Worm (Caenorhabditis elegans) whole organism, L4 larva: ENCODE results near the gene D2096.9.

Experiments
- F26F4.8 ChIP-seq: fragments of 200-800 bp; sonication (Bioruptor generic); conservative IDR thresholded peaks from 2 replicates; pipeline ENCODE4 v1.3.6; 2022; ENCODE audit warnings: missing genetic modification characterization, missing compliant biosample characterization
- F44E2.7 ChIP-seq: fragments of 200-800 bp; sonication (Bioruptor generic); IDR thresholded peaks from 2 replicates; pipeline ENCODE4 v2.1.2; 2022; ENCODE audit warnings: missing genetic modification characterization, missing compliant biosample characterization
- F49E8.2 ChIP-seq: sonication (generic microtip); optimal IDR thresholded peaks from 2 replicates; lab custom pipeline; 2016; ENCODE audit warnings: missing compliant biosample characterization, mild to moderate bottlenecking, missing genetic modification characterization, borderline replicate concordance
- T20F7.1 ChIP-seq: fragments of 200-800 bp; sonication (Bioruptor generic); optimal IDR thresholded peaks from 2 replicates; lab custom pipeline; 2018; ENCODE audit warnings: mild to moderate bottlenecking, missing genetic modification characterization, missing compliant biosample characterization
- Y105C5A.15 ChIP-seq: fragments of 200-800 bp; sonication (Bioruptor generic); IDR thresholded peaks from 2 replicates; pipeline ENCODE4 v1.3.6; 2022; ENCODE audit warnings: missing genetic modification characterization, missing compliant biosample characterization
- Y5F2A.4 ChIP-seq: fragments of 200-800 bp; sonication (Bioruptor generic); optimal IDR thresholded peaks from 2 replicates; lab custom pipeline; 2018; ENCODE audit warnings: mild to moderate bottlenecking, missing genetic modification characterization, missing compliant biosample characterization
- ZK337.2 ChIP-seq: fragments of 200-800 bp; sonication (Bioruptor generic); IDR thresholded peaks from 2 replicates; pipeline ENCODE4 v1.3.6; 2022; ENCODE audit warnings: missing genetic modification reagents, missing genetic modification characterization, missing compliant biosample characterization
- ama-1 ChIP-seq: fragments of 150-350 bp; optimal IDR thresholded peaks from 2 replicates; lab custom pipeline; 2014; ENCODE audit warnings: inconsistent platforms, mixed read lengths
- arid-1 ChIP-seq: fragments of 200-800 bp; sonication (Bioruptor generic); conservative IDR thresholded peaks from 2 replicates; pipeline ENCODE4 v1.3.6; 2022; ENCODE audit warnings: missing genetic modification reagents, missing genetic modification characterization, missing compliant biosample characterization
- ceh-20 ChIP-seq: fragments of 200-800 bp; sonication (Bioruptor generic); IDR thresholded peaks from 2 replicates; pipeline ENCODE4 v1.3.6; 2022; ENCODE audit warnings: missing genetic modification reagents, missing genetic modification characterization, missing compliant biosample characterization
- ceh-32 ChIP-seq: sonication (generic microtip); optimal IDR thresholded peaks from 2 replicates; lab custom pipeline; 2016; ENCODE audit warnings: mild to moderate bottlenecking, missing genetic modification characterization, missing compliant biosample characterization; ENCODE audit not compliant: poor library complexity
- ces-1 ChIP-seq: fragments of 150-350 bp; sonication (generic microtip); optimal IDR thresholded peaks from 4 replicates; lab custom pipeline; 2014; ENCODE audit warnings: missing biosample characterization, missing genetic modification reagents, missing genetic modification characterization
- cey-2 ChIP-seq: sonication (generic microtip); optimal IDR thresholded peaks from 3 replicates; lab custom pipeline; 2017; ENCODE audit warnings: missing genetic modification characterization, mild to moderate bottlenecking, missing compliant biosample characterization, antibody characterized with exemption, borderline replicate concordance; ENCODE audit not compliant: insufficient read depth
- ctbp-1 ChIP-seq: fragments of 200-800 bp; sonication (Bioruptor generic); IDR thresholded peaks from 2 replicates; pipeline ENCODE4 v1.3.6; 2022; ENCODE audit warnings: missing genetic modification reagents, missing genetic modification characterization, missing compliant biosample characterization
- daf-16 ChIP-seq, 3 experiments: sonication (generic microtip); optimal IDR thresholded peaks; 2 replicates each; lab custom pipeline; 2016 to 2017; ENCODE audit warnings: missing genetic modification characterization in 3 of 3, missing genetic modification reagents in 3 of 3, mild to moderate bottlenecking in 2 of 3, missing compliant biosample characterization in 2 of 3, missing biosample characterization in 1 of 3, moderate library complexity in 1 of 3
- daf-8 ChIP-seq: fragments of 200-800 bp; sonication (Bioruptor generic); IDR thresholded peaks from 2 replicates; pipeline ENCODE4 v1.3.6; 2022; ENCODE audit warnings: missing genetic modification characterization, missing compliant biosample characterization
- dmd-9 ChIP-seq: fragments of 200-800 bp; sonication (Bioruptor generic); IDR thresholded peaks from 2 replicates; pipeline ENCODE4 v1.3.6; 2022; ENCODE audit warnings: missing genetic modification reagents, missing genetic modification characterization, missing compliant biosample characterization
- dpl-1 ChIP-seq: fragments of 150-350 bp; optimal IDR thresholded peaks from 2 replicates; lab custom pipeline; 2014; ENCODE audit warnings: missing biosample characterization, missing genetic modification reagents, missing genetic modification characterization
- fkh-10 ChIP-seq: fragments of 150-350 bp; optimal IDR thresholded peaks from 2 replicates; lab custom pipeline; 2014; ENCODE audit warnings: missing biosample characterization, missing genetic modification reagents, missing genetic modification characterization
- fos-1 ChIP-seq: fragments of 150-350 bp; optimal IDR thresholded peaks from 2 replicates; lab custom pipeline; 2014; ENCODE audit warnings: missing biosample characterization, missing genetic modification characterization
- gei-8 ChIP-seq: fragments of 200-800 bp; sonication (Bioruptor generic); optimal IDR thresholded peaks from 2 replicates; lab custom pipeline; 2018; ENCODE audit warnings: mild to moderate bottlenecking, missing genetic modification characterization, missing compliant biosample characterization
- hlh-30 ChIP-seq: sonication (generic microtip); optimal IDR thresholded peaks from 2 replicates; lab custom pipeline; 2017; ENCODE audit warnings: antibody characterized with exemption, mild to moderate bottlenecking, missing genetic modification characterization, missing compliant biosample characterization; ENCODE audit not compliant: insufficient read depth
- jun-1 ChIP-seq: fragments of 150-350 bp; optimal IDR thresholded peaks from 2 replicates; lab custom pipeline; 2014; ENCODE audit warnings: missing biosample characterization, missing genetic modification reagents, missing genetic modification characterization
- lin-1 ChIP-seq: fragments of 200-800 bp; sonication (Bioruptor generic); IDR thresholded peaks from 2 replicates; pipeline ENCODE4 v1.3.6; 2022; ENCODE audit warnings: missing genetic modification reagents, missing genetic modification characterization, missing compliant biosample characterization
- lin-13 ChIP-seq: fragments of 150-350 bp; optimal IDR thresholded peaks from 2 replicates; lab custom pipeline; 2014; ENCODE audit warnings: missing biosample characterization, missing genetic modification reagents, missing genetic modification characterization
- lin-38 ChIP-seq: fragments of 200-800 bp; sonication (Bioruptor generic); IDR thresholded peaks from 2 replicates; pipeline ENCODE4 v1.3.6; 2022; ENCODE audit warnings: missing genetic modification reagents, missing genetic modification characterization, missing compliant biosample characterization
- lin-39 ChIP-seq: fragments of 150-350 bp; optimal IDR thresholded peaks from 2 replicates; lab custom pipeline; 2014; ENCODE audit warnings: missing biosample characterization, missing genetic modification reagents, missing genetic modification characterization
- lir-3 ChIP-seq: sonication (generic microtip); optimal IDR thresholded peaks from 2 replicates; lab custom pipeline; 2016; ENCODE audit warnings: mild to moderate bottlenecking, missing genetic modification characterization, missing compliant biosample characterization
- lsy-2 ChIP-seq, 2 experiments: fragments of 150-350 bp in 1 of 2; sonication (generic microtip) in 1 of 2; optimal IDR thresholded peaks; 2 replicates each; lab custom pipeline; 2014 to 2017; ENCODE audit warnings: missing biosample characterization in 2 of 2, missing genetic modification characterization in 2 of 2
- madf-5 ChIP-seq, 2 experiments: fragments of 200-800 bp; sonication (Bioruptor generic); IDR thresholded peaks; 2 replicates each; pipeline ENCODE4 v1.3.6; 2022; ENCODE audit warnings: missing compliant biosample characterization in 2 of 2, missing genetic modification characterization in 2 of 2
- mdt-29 ChIP-seq: fragments of 200-800 bp; sonication (Bioruptor generic); IDR thresholded peaks from 2 replicates; pipeline ENCODE4 v1.3.6; 2022; ENCODE audit warnings: missing genetic modification reagents, missing genetic modification characterization, missing compliant biosample characterization
- mep-1 ChIP-seq: fragments of 150-350 bp; sonication (generic microtip); optimal IDR thresholded peaks from 3 replicates; lab custom pipeline; 2014; ENCODE audit warnings: missing biosample characterization, missing genetic modification characterization
- mes-2 ChIP-seq: sonication (generic microtip); optimal IDR thresholded peaks from 2 replicates; lab custom pipeline; 2016; ENCODE audit warnings: missing genotype, mild to moderate bottlenecking, missing genetic modification characterization, missing compliant biosample characterization; ENCODE audit not compliant: poor library complexity, severe bottlenecking
- mxl-2 ChIP-seq: fragments of 200-800 bp; sonication (Bioruptor generic); conservative IDR thresholded peaks from 2 replicates; pipeline ENCODE4 v1.3.6; 2022; ENCODE audit warnings: missing genetic modification reagents, missing genetic modification characterization, missing compliant biosample characterization
- mxl-3 ChIP-seq: fragments of 200-800 bp; sonication (Bioruptor generic); optimal IDR thresholded peaks from 2 replicates; lab custom pipeline; 2018; ENCODE audit warnings: mild to moderate bottlenecking, missing genetic modification characterization, missing compliant biosample characterization
- nhr-10 ChIP-seq: fragments of 150-350 bp; optimal IDR thresholded peaks from 2 replicates; lab custom pipeline; 2014; ENCODE audit warnings: missing biosample characterization, missing genetic modification characterization
- nhr-11 ChIP-seq: fragments of 150-350 bp; optimal IDR thresholded peaks from 2 replicates; lab custom pipeline; 2014; ENCODE audit warnings: missing biosample characterization, missing genetic modification characterization
- nhr-28 ChIP-seq: fragments of 150-350 bp; optimal IDR thresholded peaks from 2 replicates; lab custom pipeline; 2014; ENCODE audit warnings: missing biosample characterization, missing genetic modification characterization
- nhr-41 ChIP-seq: fragments of 200-800 bp; sonication (Bioruptor generic); IDR thresholded peaks from 2 replicates; pipeline ENCODE4 v1.3.6; 2022; ENCODE audit warnings: missing genetic modification reagents, missing genetic modification characterization, missing compliant biosample characterization
- nhr-48 ChIP-seq: sonication (generic microtip); optimal IDR thresholded peaks from 2 replicates; lab custom pipeline; 2016; ENCODE audit warnings: mild to moderate bottlenecking, missing genetic modification characterization, missing compliant biosample characterization
- rbr-2 ChIP-seq: sonication (generic microtip); optimal IDR thresholded peaks from 2 replicates; lab custom pipeline; 2016; ENCODE audit warnings: missing genotype, missing genetic modification characterization, missing compliant biosample characterization
- saeg-2 ChIP-seq: fragments of 200-800 bp; sonication (Bioruptor generic); IDR thresholded peaks from 2 replicates; pipeline ENCODE4 v1.3.6; 2022; ENCODE audit warnings: missing genetic modification reagents, missing genetic modification characterization, missing compliant biosample characterization
- set-16 ChIP-seq: fragments of 200-800 bp; sonication (Bioruptor generic); IDR thresholded peaks from 2 replicates; pipeline ENCODE4 v1.3.6; 2022; ENCODE audit warnings: missing genetic modification reagents, missing genetic modification characterization, missing compliant biosample characterization
- skn-1 ChIP-seq: fragments of 150-350 bp; optimal IDR thresholded peaks from 2 replicates; lab custom pipeline; 2014; ENCODE audit warnings: missing biosample characterization, missing genetic modification characterization
- snpc-1.2 ChIP-seq: fragments of 200-800 bp; sonication (Bioruptor generic); IDR thresholded peaks from 2 replicates; pipeline ENCODE4 v1.3.6; 2022; ENCODE audit warnings: missing genetic modification reagents, missing genetic modification characterization, missing compliant biosample characterization
- spr-3 ChIP-seq: fragments of 200-800 bp; sonication (Bioruptor generic); optimal IDR thresholded peaks from 2 replicates; lab custom pipeline; 2018; ENCODE audit warnings: mild to moderate bottlenecking, missing genetic modification characterization, missing compliant biosample characterization
- tag-97 ChIP-seq: fragments of 200-800 bp; sonication (Bioruptor generic); IDR thresholded peaks from 2 replicates; pipeline ENCODE4 v1.3.6; 2022; ENCODE audit warnings: missing genetic modification characterization, missing compliant biosample characterization
- vab-7 ChIP-seq: fragments of 200-800 bp; sonication (Bioruptor generic); IDR thresholded peaks from 2 replicates; pipeline ENCODE4 v1.3.6; 2022; ENCODE audit warnings: missing genetic modification reagents, missing genetic modification characterization, missing compliant biosample characterization
- zfp-2 ChIP-seq: sonication (generic microtip); optimal IDR thresholded peaks from 2 replicates; lab custom pipeline; 2016; ENCODE audit warnings: mild to moderate bottlenecking, missing genetic modification characterization, missing compliant biosample characterization
- ztf-11 ChIP-seq: fragments of 150-350 bp; optimal IDR thresholded peaks from 2 replicates; lab custom pipeline; 2014; ENCODE audit warnings: missing biosample characterization, missing genetic modification characterization
- ztf-7 ChIP-seq: fragments of 150-350 bp; optimal IDR thresholded peaks from 2 replicates; lab custom pipeline; 2014; ENCODE audit warnings: missing biosample characterization, missing genetic modification characterization

Gene D2096.9

DNA sequence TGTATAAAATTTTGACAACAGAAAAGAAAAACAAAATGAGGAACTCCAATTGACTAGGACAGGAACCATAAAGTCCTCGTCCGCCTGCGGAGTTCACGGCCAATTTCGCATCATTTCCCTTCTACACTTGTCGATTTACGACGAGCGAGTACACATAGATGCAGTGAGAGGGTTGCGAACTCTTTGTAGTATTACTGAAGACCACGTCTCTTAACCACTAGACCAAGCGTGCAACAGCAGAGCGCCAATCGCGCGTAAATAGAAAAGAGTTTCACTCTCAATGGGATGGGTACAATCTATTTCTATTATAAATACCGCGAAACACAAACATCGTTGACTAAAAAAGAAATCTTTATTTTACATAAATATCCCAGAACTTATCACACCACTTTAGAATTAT lies 7.2 kb downstream of the D2096.9 start (continued):
- TF ChIP-seq ctbp-1 (GFP tag; lab: Robert Waterston, UW) (peak; percentile 77; the same call in 1 of the 2 replicates), skn-1 (tag; lab: Kevin White, UChicago) (no peak), lin-1 (GFP tag; lab: Robert Waterston, UW) (0 out of 2 replicates have a peak, but pooled peaks have one; percentile 49), lin-13 (GFP tag; lab: Kevin White, UChicago) (peak; percentile 71), dpl-1 (GFP tag; lab: Kevin White, UChicago) (peak; percentile 46), nhr-41 (peak; percentile 21; the same call in 1 of the 2 replicates), fkh-10 (no peak), zfp-2 (peak; percentile 21), hlh-30 (tag; lab: Kevin White, UChicago) (peak; percentile 64), snpc-1.2 (GFP tag; lab: Robert Waterston, UW) (peak; percentile 85), rbr-2 (peak; percentile 79), set-16 (GFP tag; lab: Robert Waterston, UW) (no peak), T20F7.1 (peak; percentile 73), spr-3 (GFP tag; lab: Kevin White, UChicago) (peak; percentile 51), mdt-29 (peak; percentile 83), daf-8 (GFP tag; lab: Robert Waterston, UW) (no peak), gei-8 (GFP tag; lab: Kevin White, UChicago) (peak; percentile 29), F26F4.8 (GFP tag; lab: Robert Waterston, UW) (peak; percentile 60; the same call in 1 of the 2 replicates), mxl-2 (GFP tag; lab: Robert Waterston, UW) (no peak), nhr-11 (tag; lab: Kevin White, UChicago) (peak; percentile 57), lsy-2 (tag; optimal IDR thresholded peaks at IDR 0.05; lab: Kevin White, UChicago) (peak in 1 of 2 experiments; percentile 4), daf-16 (GFP tag; optimal IDR thresholded peaks at IDR 0.05; lab: Kevin White, UChicago) (peak; percentile 42 to 88), daf-16 (tag; optimal IDR thresholded peaks at IDR 0.05; lab: Kevin White, UChicago) (peak; percentile 85), nhr-28 (tag; lab: Kevin White, UChicago) (peak; percentile 65), lin-39 (tag; lab: Kevin White, UChicago) (no peak), ces-1 (GFP tag; lab: Kevin White, UChicago) (no peak), nhr-10 (tag; lab: Kevin White, UChicago) (no peak), cey-2 (tag; lab: Kevin White, UChicago) (no peak), jun-1 (tag; lab: Kevin White, UChicago) (peak; percentile 50), mes-2 (tag; lab: Kevin White, UChicago) (peak; percentile 89), F49E8.2 (tag; lab: Kevin White, UChicago) (peak; percentile 53), ztf-11 (no peak), ceh-20 (peak; percentile 57; the same call in 1 of the 2 replicates), arid-1 (GFP tag; lab: Robert Waterston, UW) (peak; percentile 82), ceh-32 (no peak), dmd-9 (GFP tag; lab: Robert Waterston, UW) (peak; percentile 68; the same call in 1 of the 2 replicates), vab-7 (peak; percentile 74), Y5F2A.4 (GFP tag; lab: Kevin White, UChicago) (peak; percentile 62), Y105C5A.15 (GFP tag; lab: Robert Waterston, UW) (peak; percentile 83)

DNA sequence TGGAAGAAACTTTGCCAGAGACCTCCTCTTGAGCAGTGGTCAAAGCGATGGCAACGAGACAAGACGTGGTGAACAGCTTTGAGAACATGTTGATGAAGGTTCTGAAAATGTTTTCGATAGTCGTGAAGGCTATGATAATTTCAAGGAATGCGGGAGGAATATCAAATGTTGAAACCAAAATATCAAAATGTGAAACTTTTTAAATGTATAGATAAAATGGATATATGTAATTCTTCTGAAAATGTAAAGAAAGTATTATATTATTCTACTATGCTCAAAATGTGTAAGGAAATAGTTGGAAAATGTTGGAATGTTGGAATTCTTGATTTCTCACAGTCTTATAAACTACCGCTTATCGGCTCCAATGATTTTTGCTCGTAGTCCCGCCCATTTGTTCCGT lies 13.5 kb downstream of the D2096.9 start, which contains the start of gene D2096.6:
TSS of gene D2096.6 (minus strand) at position 101 of the 400 bp plus-strand sequence.
- no peak for TF ChIP-seq saeg-2 (GFP tag; lab: Robert Waterston, UW)
- TF ChIP-seq snpc-1.2 (GFP tag; lab: Robert Waterston, UW), result no peak
- no peak for TF ChIP-seq madf-5 (GFP tag; IDR thresholded peaks at IDR 0.05; lab: Robert Waterston, UW)
- TF ChIP-seq nhr-48 (tag; lab: Kevin White, UChicago), result no peak
- no peak for TF ChIP-seq lin-38 (GFP tag; lab: Robert Waterston, UW)
- no peak for TF ChIP-seq tag-97 (GFP tag; lab: Robert Waterston, UW)
- no peak for TF ChIP-seq ama-1
- TF ChIP-seq fos-1, result no peak
- TF ChIP-seq F44E2.7 (GFP tag; lab: Robert Waterston, UW), result no peak
- no peak for TF ChIP-seq ZK337.2 (GFP tag; lab: Robert Waterston, UW)
- TF ChIP-seq nhr-11 (tag; lab: Kevin White, UChicago), result no peak
- no peak for TF ChIP-seq mxl-3 (GFP tag; lab: Kevin White, UChicago)
- TF ChIP-seq ceh-32, result no peak
- no peak for TF ChIP-seq ztf-7 (tag; lab: Kevin White, UChicago)
- TF ChIP-seq jun-1 (tag; lab: Kevin White, UChicago), result no peak
- no peak for TF ChIP-seq lir-3 (tag; lab: Kevin White, UChicago)
- no peak for TF ChIP-seq mep-1 (tag; lab: Kevin White, UChicago)
- no peak for TF ChIP-seq skn-1 (tag; lab: Kevin White, UChicago)
